Worm (Caenorhabditis elegans) whole organism, L2 larva: ENCODE results near the gene F57G4.10.

ENCODE experiments used
- C34F6.9 ChIP-seq: fragments of 150-350 bp; optimal IDR thresholded peaks from 2 replicates; lab custom pipeline; 2014; ENCODE audit warnings: missing biosample characterization, missing genetic modification characterization
- R02D3.7 ChIP-seq: fragments of 150-350 bp; optimal IDR thresholded peaks from 2 replicates; lab custom pipeline; 2014; ENCODE audit warnings: missing biosample characterization, missing genetic modification characterization
- Y55F3AM.14 ChIP-seq: fragments of 200-800 bp; sonication (Bioruptor generic); optimal IDR thresholded peaks from 2 replicates; lab custom pipeline; 2018; ENCODE audit warnings: mild to moderate bottlenecking, missing genetic modification characterization, missing compliant biosample characterization
- ZK546.5 ChIP-seq: sonication (generic microtip); optimal IDR thresholded peaks from 2 replicates; lab custom pipeline; 2017; ENCODE audit warnings: missing biosample characterization, missing genetic modification characterization
- alr-1 ChIP-seq: fragments of 150-350 bp; optimal IDR thresholded peaks from 2 replicates; lab custom pipeline; 2014; ENCODE audit warnings: missing biosample characterization, missing genetic modification characterization
- aly-2 ChIP-seq: fragments of 150-350 bp; optimal IDR thresholded peaks from 2 replicates; lab custom pipeline; 2014; ENCODE audit warnings: missing biosample characterization, missing genetic modification characterization
- ama-1 ChIP-seq: fragments of 150-350 bp; optimal IDR thresholded peaks from 2 replicates; lab custom pipeline; 2018; ENCODE audit warnings: inconsistent platforms
- blmp-1 ChIP-seq: sonication (generic microtip); optimal IDR thresholded peaks from 2 replicates; lab custom pipeline; 2017; ENCODE audit warnings: missing genetic modification characterization, mild to moderate bottlenecking, missing compliant biosample characterization, antibody characterized with exemption, moderate library complexity; ENCODE audit not compliant: insufficient read depth
- ceh-16 ChIP-seq: fragments of 150-350 bp; optimal IDR thresholded peaks from 2 replicates; lab custom pipeline; 2014; ENCODE audit warnings: missing biosample characterization, missing genetic modification characterization
- ceh-82 ChIP-seq: fragments of 150-350 bp; optimal IDR thresholded peaks from 2 replicates; lab custom pipeline; 2014; ENCODE audit warnings: missing biosample characterization, missing genetic modification characterization
- crh-2 ChIP-seq: sonication (generic microtip); optimal IDR thresholded peaks from 2 replicates; lab custom pipeline; 2017; ENCODE audit warnings: missing biosample characterization, missing genetic modification characterization
- dmd-4 ChIP-seq: sonication (generic microtip); optimal IDR thresholded peaks from 2 replicates; lab custom pipeline; 2017; ENCODE audit warnings: missing biosample characterization, missing genetic modification characterization
- egl-27 ChIP-seq: sonication (generic microtip); optimal IDR thresholded peaks from 3 replicates; lab custom pipeline; 2017; ENCODE audit warnings: missing biosample characterization, missing genetic modification reagents, missing genetic modification characterization
- elt-1 ChIP-seq: fragments of 150-350 bp; optimal IDR thresholded peaks from 2 replicates; lab custom pipeline; 2014; ENCODE audit warnings: missing biosample characterization, missing genetic modification characterization
- elt-3 ChIP-seq: sonication (generic microtip); optimal IDR thresholded peaks from 2 replicates; lab custom pipeline; 2017; ENCODE audit warnings: missing biosample characterization, missing genetic modification characterization
- gmeb-1 ChIP-seq: fragments of 150-350 bp; optimal IDR thresholded peaks from 2 replicates; lab custom pipeline; 2014; ENCODE audit warnings: missing biosample characterization, missing genetic modification characterization
- lin-11 ChIP-seq: fragments of 150-350 bp; sonication (generic microtip); optimal IDR thresholded peaks from 2 replicates; lab custom pipeline; 2014; ENCODE audit warnings: missing biosample characterization, missing genetic modification characterization, inconsistent platforms, mixed read lengths
- lin-39 ChIP-seq: fragments of 150-350 bp; optimal IDR thresholded peaks from 2 replicates; lab custom pipeline; 2014; ENCODE audit warnings: missing biosample characterization, missing genetic modification reagents, missing genetic modification characterization
- mab-5 ChIP-seq: fragments of 150-350 bp; optimal IDR thresholded peaks from 2 replicates; lab custom pipeline; 2014; ENCODE audit warnings: missing biosample characterization, missing genetic modification characterization
- mbf-1 ChIP-seq: sonication (generic microtip); optimal IDR thresholded peaks from 2 replicates; lab custom pipeline; 2017; ENCODE audit warnings: missing biosample characterization, missing genetic modification characterization
- mdl-1 ChIP-seq, 2 experiments: fragments of 150-350 bp in 1 of 2; sonication (generic microtip) in 1 of 2; optimal IDR thresholded peaks; 2 replicates each; lab custom pipeline; 2017; ENCODE audit warnings: missing biosample characterization in 2 of 2, missing genetic modification characterization in 2 of 2
- nhr-10 ChIP-seq: sonication (generic microtip); optimal IDR thresholded peaks from 2 replicates; lab custom pipeline; 2017; ENCODE audit warnings: missing biosample characterization, missing genetic modification characterization
- nhr-11 ChIP-seq: fragments of 150-350 bp; optimal IDR thresholded peaks from 2 replicates; lab custom pipeline; 2014; ENCODE audit warnings: missing biosample characterization, missing genetic modification characterization
- nhr-129 ChIP-seq: fragments of 150-350 bp; optimal IDR thresholded peaks from 2 replicates; lab custom pipeline; 2014; ENCODE audit warnings: missing biosample characterization, missing genetic modification characterization
- nhr-21 ChIP-seq: fragments of 150-350 bp; optimal IDR thresholded peaks from 2 replicates; lab custom pipeline; 2014; ENCODE audit warnings: missing biosample characterization, missing genetic modification characterization
- nhr-23 ChIP-seq: fragments of 150-350 bp; optimal IDR thresholded peaks from 2 replicates; lab custom pipeline; 2014; ENCODE audit warnings: missing biosample characterization, missing genetic modification reagents, missing genetic modification characterization
- nhr-237 ChIP-seq: fragments of 150-350 bp; optimal IDR thresholded peaks from 2 replicates; lab custom pipeline; 2014; ENCODE audit warnings: missing biosample characterization, missing genetic modification characterization
- nhr-25 ChIP-seq: fragments of 150-350 bp; sonication (generic microtip); optimal IDR thresholded peaks from 3 replicates; lab custom pipeline; 2014; ENCODE audit warnings: missing biosample characterization, missing genetic modification characterization
- nhr-6 ChIP-seq: fragments of 150-350 bp; optimal IDR thresholded peaks from 2 replicates; lab custom pipeline; 2014; ENCODE audit warnings: missing biosample characterization, missing genetic modification characterization
- nhr-77 ChIP-seq: fragments of 150-350 bp; optimal IDR thresholded peaks from 2 replicates; lab custom pipeline; 2014; ENCODE audit warnings: missing biosample characterization, missing genetic modification characterization
- sem-4 ChIP-seq: fragments of 150-350 bp; optimal IDR thresholded peaks from 2 replicates; lab custom pipeline; 2014; ENCODE audit warnings: missing biosample characterization, missing genetic modification reagents, missing genetic modification characterization
- skn-1 ChIP-seq: sonication (generic microtip); optimal IDR thresholded peaks from 2 replicates; lab custom pipeline; 2017; ENCODE audit warnings: missing biosample characterization, missing genetic modification characterization
- sma-9 ChIP-seq, 2 experiments: fragments of 150-350 bp in 1 of 2; sonication (generic microtip) in 1 of 2; optimal IDR thresholded peaks; 2 replicates each; lab custom pipeline; 2014 to 2016; ENCODE audit warnings: missing genetic modification characterization in 2 of 2, mild to moderate bottlenecking in 1 of 2, missing biosample characterization in 1 of 2, missing compliant biosample characterization in 1 of 2, missing genetic modification reagents in 1 of 2, moderate library complexity in 1 of 2
- unc-39 ChIP-seq: fragments of 150-350 bp; optimal IDR thresholded peaks from 2 replicates; lab custom pipeline; 2014; ENCODE audit warnings: missing biosample characterization, missing genetic modification characterization
- unc-55 ChIP-seq: fragments of 150-350 bp; sonication (generic microtip); optimal IDR thresholded peaks from 3 replicates; lab custom pipeline; 2014; ENCODE audit warnings: missing biosample characterization, missing genetic modification reagents, missing genetic modification characterization
- unc-62 ChIP-seq: fragments of 150-350 bp; optimal IDR thresholded peaks from 2 replicates; lab custom pipeline; 2014; ENCODE audit warnings: missing biosample characterization, missing genetic modification reagents, missing genetic modification characterization
- zag-1 ChIP-seq: fragments of 150-350 bp; optimal IDR thresholded peaks from 2 replicates; lab custom pipeline; 2014; ENCODE audit warnings: missing biosample characterization, missing genetic modification characterization
- ztf-11 ChIP-seq: sonication (generic microtip); optimal IDR thresholded peaks from 2 replicates; lab custom pipeline; 2017; ENCODE audit warnings: missing biosample characterization, missing genetic modification characterization

The F57G4.10 gene

ce11 chrV:17620266-17620665 lies 8.4 kb upstream of the F57G4.10 start, which contains the start of gene Y6G8.8:
Y6G8.8 (plus strand) TSS chrV:17620566.
- no peak for TF ChIP-seq crh-2
- TF ChIP-seq ceh-82 (tag; lab: Kevin White, UChicago) = no peak
- TF ChIP-seq lin-11 (tag; lab: Kevin White, UChicago) = no peak
- TF ChIP-seq elt-3 (tag; lab: Kevin White, UChicago) = no peak
- no peak for TF ChIP-seq ceh-16 (tag; lab: Kevin White, UChicago)
- no peak for TF ChIP-seq unc-39 (tag; lab: Kevin White, UChicago)
- TF ChIP-seq nhr-25 = no peak
- TF ChIP-seq mbf-1 (tag; lab: Kevin White, UChicago) = no peak

- TF ChIP-seq C34F6.9 (tag; lab: Kevin White, UChicago) = no peak
- no peak for TF ChIP-seq unc-62
- no peak for TF ChIP-seq elt-3 (tag; lab: Kevin White, UChicago)
Observed at ce11 chrV:17623230-17623629, 5.4 kb upstream of the F57G4.10 start, which contains the start of gene F57G4.1. F57G4.1 (plus strand) TSS chrV:17623530.

- TF ChIP-seq nhr-77 (tag; lab: Kevin White, UChicago) (no peak), mab-5 (tag; lab: Kevin White, UChicago) (no peak), nhr-10 (tag; lab: Kevin White, UChicago) (no peak), sem-4 (tag; lab: Kevin White, UChicago) (no peak), nhr-6 (tag; lab: Kevin White, UChicago) (no peak), dmd-4 (tag; lab: Kevin White, UChicago) (no peak), Y55F3AM.14 (no peak), unc-55 (GFP tag; lab: Kevin White, UChicago) (no peak), nhr-21 (tag; lab: Kevin White, UChicago) (no peak), sma-9 (GFP tag; optimal IDR thresholded peaks at IDR 0.05; lab: Kevin White, UChicago) (no peak), sma-9 (tag; optimal IDR thresholded peaks at IDR 0.05; lab: Kevin White, UChicago) (no peak), aly-2 (no peak), C34F6.9 (tag; lab: Kevin White, UChicago) (no peak), ceh-16 (tag; lab: Kevin White, UChicago) (no peak)
Observed at ce11 chrV:17624906-17625305, 3.8 kb upstream of the F57G4.10 start, which contains the start of gene F57G4.11. F57G4.11 (plus strand) TSS chrV:17625206.

ce11 chrV:17650427-17650826 lies 21.8 kb downstream of the F57G4.10 start, which contains the start of gene fbxa-192:
fbxa-192 (minus strand) TSS chrV:17650527.
- TF ChIP-seq nhr-6 (tag; lab: Kevin White, UChicago) (no peak), gmeb-1 (no peak), nhr-21 (tag; lab: Kevin White, UChicago) (no peak), ama-1 (no peak), alr-1 (tag; lab: Kevin White, UChicago) (no peak), sma-9 (GFP tag; optimal IDR thresholded peaks at IDR 0.05; lab: Kevin White, UChicago) (no peak), sma-9 (tag; optimal IDR thresholded peaks at IDR 0.05; lab: Kevin White, UChicago) (no peak), nhr-11 (tag; lab: Kevin White, UChicago) (no peak), crh-2 (no peak), nhr-237 (no peak), sem-4 (tag; lab: Kevin White, UChicago) (no peak), Y55F3AM.14 (no peak), egl-27 (tag; lab: Kevin White, UChicago) (no peak), dmd-4 (tag; lab: Kevin White, UChicago) (no peak), R02D3.7 (tag; lab: Kevin White, UChicago) (no peak), lin-39 (tag; lab: Kevin White, UChicago) (no peak), skn-1 (tag; lab: Kevin White, UChicago) (no peak), unc-62 (no peak), mbf-1 (tag; lab: Kevin White, UChicago) (no peak), nhr-77 (tag; lab: Kevin White, UChicago) (no peak), blmp-1 (no peak)

- no peak for TF ChIP-seq nhr-129 (tag; lab: Kevin White, UChicago)
- TF ChIP-seq blmp-1 = no peak
- TF ChIP-seq ceh-16 (tag; lab: Kevin White, UChicago) = no peak
- no peak for TF ChIP-seq mdl-1 (tag; optimal IDR thresholded peaks at IDR 0.05; lab: Kevin White, UChicago)
- TF ChIP-seq unc-39 (tag; lab: Kevin White, UChicago) = no peak
- TF ChIP-seq ZK546.5 (tag; lab: Kevin White, UChicago) = no peak
- no peak for TF ChIP-seq ceh-82 (tag; lab: Kevin White, UChicago)
- no peak for TF ChIP-seq zag-1 (tag; lab: Kevin White, UChicago)
- TF ChIP-seq elt-1 (tag; lab: Kevin White, UChicago) = no peak
- TF ChIP-seq crh-2 = no peak
- no peak for TF ChIP-seq nhr-23 (tag; lab: Kevin White, UChicago)
- no peak for TF ChIP-seq ztf-11 (tag; lab: Kevin White, UChicago)
- TF ChIP-seq, all 48 proteins: peak for 0
Observed at ce11 chrV:17655205-17655604, 26.5 kb downstream of the F57G4.10 start.
